Worm (Caenorhabditis elegans) whole organism, L1 larva: ENCODE results near the gene npp-25.

Source experiments
- C16A3.4 ChIP-seq: fragments of 150-350 bp; optimal IDR thresholded peaks from 2 replicates; lab custom pipeline; 2014; ENCODE audit warnings: missing biosample characterization, missing genetic modification characterization
- F16B12.6 ChIP-seq: fragments of 150-350 bp; optimal IDR thresholded peaks from 2 replicates; lab custom pipeline; 2014; ENCODE audit warnings: missing biosample characterization, missing genetic modification characterization
- Y116A8C.19 ChIP-seq: sonication (generic microtip); optimal IDR thresholded peaks from 2 replicates; lab custom pipeline; 2016; ENCODE audit warnings: missing compliant biosample characterization, missing genetic modification characterization, borderline replicate concordance
- alr-1 ChIP-seq: fragments of 200-800 bp; sonication (Bioruptor generic); optimal IDR thresholded peaks from 2 replicates; lab custom pipeline; 2018; ENCODE audit warnings: borderline replicate concordance, mild to moderate bottlenecking, missing genetic modification characterization, missing compliant biosample characterization
- aly-2 ChIP-seq: fragments of 150-350 bp; optimal IDR thresholded peaks from 2 replicates; lab custom pipeline; 2014; ENCODE audit warnings: missing biosample characterization, missing genetic modification characterization
- ama-1 ChIP-seq: fragments of 150-350 bp; optimal IDR thresholded peaks from 2 replicates; lab custom pipeline; 2014
- blmp-1 ChIP-seq: fragments of 150-350 bp; optimal IDR thresholded peaks from 2 replicates; lab custom pipeline; 2014; ENCODE audit warnings: missing biosample characterization, missing genetic modification characterization
- ceh-8 ChIP-seq: fragments of 200-800 bp; sonication (Bioruptor generic); optimal IDR thresholded peaks from 2 replicates; lab custom pipeline; 2018; ENCODE audit warnings: mild to moderate bottlenecking, missing genetic modification characterization, moderate library complexity, missing compliant biosample characterization
- ceh-88 ChIP-seq: fragments of 200-800 bp; sonication (Bioruptor generic); IDR thresholded peaks from 2 replicates; pipeline ENCODE4 v1.3.6; 2022; ENCODE audit warnings: missing genetic modification characterization, missing compliant biosample characterization
- dpl-1 ChIP-seq, 3 experiments: fragments of 150-350 bp in 2 of 3; sonication (generic microtip) in 1 of 3; optimal IDR thresholded peaks; 2 replicates each; lab custom pipeline; 2014 to 2017; ENCODE audit warnings: missing biosample characterization in 3 of 3, missing genetic modification characterization in 3 of 3, missing genetic modification reagents in 3 of 3
- dsc-1 ChIP-seq: sonication (generic microtip); optimal IDR thresholded peaks from 2 replicates; lab custom pipeline; 2016; ENCODE audit warnings: mild to moderate bottlenecking, missing genetic modification characterization, missing compliant biosample characterization
- efl-1 ChIP-seq, 4 experiments: fragments of 150-350 bp; optimal IDR thresholded peaks in 3 of 4; peaks in 1 of 4; 1 replicate in 1 of 4; 2 replicates in 3 of 4; lab custom pipeline; 2014; ENCODE audit warnings: missing biosample characterization in 2 of 4, missing genetic modification characterization in 2 of 4, missing genetic modification reagents in 2 of 4
- egl-13 ChIP-seq: sonication (generic microtip); optimal IDR thresholded peaks from 2 replicates; lab custom pipeline; 2016; ENCODE audit warnings: missing genotype, missing genetic modification reagents, missing genetic modification characterization, missing compliant biosample characterization
- ets-5 ChIP-seq: fragments of 200-800 bp; sonication (Bioruptor generic); IDR thresholded peaks from 2 replicates; pipeline ENCODE4 v1.3.6; 2022; ENCODE audit warnings: missing genetic modification characterization, missing compliant biosample characterization
- fkh-8 ChIP-seq: sonication (generic microtip); optimal IDR thresholded peaks from 2 replicates; lab custom pipeline; 2016; ENCODE audit warnings: mild to moderate bottlenecking, missing genetic modification characterization, missing compliant biosample characterization
- fos-1 ChIP-seq: fragments of 150-350 bp; optimal IDR thresholded peaks from 2 replicates; lab custom pipeline; 2014; ENCODE audit warnings: missing biosample characterization, missing genetic modification characterization
- grh-1 ChIP-seq: fragments of 200-800 bp; sonication (Bioruptor generic); IDR thresholded peaks from 2 replicates; pipeline ENCODE4 v1.3.6; 2022; ENCODE audit warnings: missing genetic modification reagents, missing genetic modification characterization, missing compliant biosample characterization
- hlh-17 ChIP-seq: fragments of 200-800 bp; sonication (Bioruptor generic); optimal IDR thresholded peaks from 2 replicates; lab custom pipeline; 2018; ENCODE audit warnings: missing genetic modification characterization, mild to moderate bottlenecking, missing compliant biosample characterization, moderate library complexity, borderline replicate concordance
- hpl-2 ChIP-seq: fragments of 150-350 bp; optimal IDR thresholded peaks from 2 replicates; lab custom pipeline; 2014; ENCODE audit warnings: missing biosample characterization, missing genetic modification reagents, missing genetic modification characterization
- jun-1 ChIP-seq: fragments of 150-350 bp; optimal IDR thresholded peaks from 2 replicates; lab custom pipeline; 2014; ENCODE audit warnings: missing biosample characterization, missing genetic modification reagents, missing genetic modification characterization
- lin-13 ChIP-seq: fragments of 150-350 bp; optimal IDR thresholded peaks from 2 replicates; lab custom pipeline; 2014; ENCODE audit warnings: missing biosample characterization, missing genetic modification reagents, missing genetic modification characterization
- lin-14 ChIP-seq: fragments of 200-800 bp; sonication (Bioruptor generic); optimal IDR thresholded peaks from 2 replicates; lab custom pipeline; 2018; ENCODE audit warnings: mild to moderate bottlenecking, missing genetic modification characterization, moderate library complexity, missing compliant biosample characterization
- lin-15B ChIP-seq: fragments of 150-350 bp; sonication (generic microtip); optimal IDR thresholded peaks from 3 replicates; lab custom pipeline; 2014; ENCODE audit warnings: missing biosample characterization, missing genetic modification characterization
- lin-35 ChIP-seq, 2 experiments: fragments of 150-350 bp; optimal IDR thresholded peaks; 2 replicates each; lab custom pipeline; 2014; ENCODE audit warnings: missing biosample characterization in 2 of 2, missing genetic modification characterization in 2 of 2, missing genetic modification reagents in 2 of 2
- lin-39 ChIP-seq: fragments of 150-350 bp; optimal IDR thresholded peaks from 2 replicates; lab custom pipeline; 2014; ENCODE audit warnings: missing biosample characterization, missing genetic modification reagents, missing genetic modification characterization
- lir-3 ChIP-seq: sonication (generic microtip); optimal IDR thresholded peaks from 2 replicates; lab custom pipeline; 2016; ENCODE audit warnings: mild to moderate bottlenecking, missing genetic modification characterization, moderate library complexity, missing compliant biosample characterization; ENCODE audit not compliant: poor library complexity
- lsy-2 ChIP-seq, 2 experiments: fragments of 150-350 bp; optimal IDR thresholded peaks; 2 replicates each; lab custom pipeline; 2014; ENCODE audit warnings: missing biosample characterization in 2 of 2, missing genetic modification characterization in 2 of 2
- mdl-1 ChIP-seq, 2 experiments: fragments of 150-350 bp; optimal IDR thresholded peaks; 2 replicates each; lab custom pipeline; 2014 to 2017; ENCODE audit warnings: missing biosample characterization in 2 of 2, missing genetic modification characterization in 2 of 2, inconsistent platforms in 1 of 2
- mef-2 ChIP-seq: fragments of 150-350 bp; optimal IDR thresholded peaks from 2 replicates; lab custom pipeline; 2014; ENCODE audit warnings: missing biosample characterization, missing genetic modification characterization
- mep-1 ChIP-seq: fragments of 150-350 bp; optimal IDR thresholded peaks from 2 replicates; lab custom pipeline; 2014; ENCODE audit warnings: missing biosample characterization, missing genetic modification characterization
- nhr-11 ChIP-seq: fragments of 150-350 bp; optimal IDR thresholded peaks from 2 replicates; lab custom pipeline; 2014; ENCODE audit warnings: missing biosample characterization, missing genetic modification characterization
- nhr-19 ChIP-seq: fragments of 200-800 bp; sonication (Bioruptor generic); conservative IDR thresholded peaks from 2 replicates; pipeline ENCODE4 v1.3.6; 2022; ENCODE audit warnings: missing genetic modification characterization, missing compliant biosample characterization
- nhr-20 ChIP-seq: sonication (generic microtip); optimal IDR thresholded peaks from 2 replicates; lab custom pipeline; 2016; ENCODE audit warnings: mild to moderate bottlenecking, missing genetic modification characterization, missing compliant biosample characterization
- nhr-237 ChIP-seq: fragments of 150-350 bp; optimal IDR thresholded peaks from 2 replicates; lab custom pipeline; 2014; ENCODE audit warnings: missing biosample characterization, missing genetic modification characterization
- nhr-71 ChIP-seq: sonication (generic microtip); optimal IDR thresholded peaks from 2 replicates; lab custom pipeline; 2016; ENCODE audit warnings: mild to moderate bottlenecking, missing genetic modification characterization, moderate library complexity, missing compliant biosample characterization
- nhr-76 ChIP-seq: sonication (generic microtip); optimal IDR thresholded peaks from 2 replicates; lab custom pipeline; 2017; ENCODE audit warnings: missing biosample characterization, missing genetic modification characterization
- nhr-84 ChIP-seq: sonication (generic microtip); optimal IDR thresholded peaks from 2 replicates; lab custom pipeline; 2017; ENCODE audit warnings: missing biosample characterization, missing genetic modification characterization
- pag-3 ChIP-seq: sonication (generic microtip); optimal IDR thresholded peaks from 2 replicates; lab custom pipeline; 2017; ENCODE audit warnings: missing genetic modification characterization, mild to moderate bottlenecking, missing compliant biosample characterization, antibody characterized with exemption, borderline replicate concordance; ENCODE audit not compliant: insufficient read depth
- pax-3 ChIP-seq: fragments of 200-800 bp; sonication (Bioruptor generic); optimal IDR thresholded peaks from 2 replicates; lab custom pipeline; 2018; ENCODE audit warnings: mild to moderate bottlenecking, missing genetic modification characterization, moderate library complexity, missing compliant biosample characterization
- pqm-1 ChIP-seq: sonication (generic microtip); optimal IDR thresholded peaks from 3 replicates; lab custom pipeline; 2017; ENCODE audit warnings: missing biosample characterization, missing genetic modification characterization
- skn-1 ChIP-seq: fragments of 150-350 bp; optimal IDR thresholded peaks from 2 replicates; lab custom pipeline; 2014; ENCODE audit warnings: missing biosample characterization, missing genetic modification characterization
- snpc-4 ChIP-seq: fragments of 150-350 bp; optimal IDR thresholded peaks from 2 replicates; lab custom pipeline; 2014; ENCODE audit warnings: missing biosample characterization, missing genetic modification characterization
- snu-23 ChIP-seq: sonication (generic microtip); optimal IDR thresholded peaks from 2 replicates; lab custom pipeline; 2016; ENCODE audit warnings: missing genetic modification characterization, missing compliant biosample characterization
- sptf-1 ChIP-seq: fragments of 150-350 bp; optimal IDR thresholded peaks from 2 replicates; lab custom pipeline; 2014; ENCODE audit warnings: missing biosample characterization, missing genetic modification characterization
- sup-37 ChIP-seq: fragments of 200-800 bp; sonication (Bioruptor generic); optimal IDR thresholded peaks from 2 replicates; lab custom pipeline; 2018; ENCODE audit warnings: mild to moderate bottlenecking, missing genetic modification characterization, missing compliant biosample characterization
- tbx-2 ChIP-seq: sonication (generic microtip); optimal IDR thresholded peaks from 2 replicates; lab custom pipeline; 2016; ENCODE audit warnings: missing genetic modification characterization, missing compliant biosample characterization
- tlp-1 ChIP-seq: fragments of 150-350 bp; optimal IDR thresholded peaks from 2 replicates; lab custom pipeline; 2014; ENCODE audit warnings: missing biosample characterization, missing genetic modification characterization
- unc-130 ChIP-seq: fragments of 150-350 bp; optimal IDR thresholded peaks from 2 replicates; lab custom pipeline; 2017; ENCODE audit warnings: missing biosample characterization, missing genetic modification characterization, inconsistent platforms
- unc-30 ChIP-seq: sonication (generic microtip); optimal IDR thresholded peaks from 2 replicates; lab custom pipeline; 2017; ENCODE audit warnings: missing biosample characterization, missing genetic modification characterization
- unc-62 ChIP-seq: fragments of 150-350 bp; optimal IDR thresholded peaks from 2 replicates; lab custom pipeline; 2014; ENCODE audit warnings: missing biosample characterization, missing genetic modification reagents, missing genetic modification characterization
- unc-86 ChIP-seq: sonication (generic microtip); optimal IDR thresholded peaks from 2 replicates; lab custom pipeline; 2016; ENCODE audit warnings: missing genetic modification characterization, missing compliant biosample characterization
- xbp-1 ChIP-seq: sonication (generic microtip); optimal IDR thresholded peaks from 2 replicates; lab custom pipeline; 2016; ENCODE audit warnings: missing genetic modification characterization, missing compliant biosample characterization
- ztf-11 ChIP-seq, 2 experiments: sonication (generic microtip); optimal IDR thresholded peaks; 2 replicates each; lab custom pipeline; 2016 to 2017; ENCODE audit warnings: missing genetic modification characterization in 2 of 2, missing biosample characterization in 1 of 2, missing compliant biosample characterization in 1 of 2

Gene npp-25

ce11 chrIII:12919882-12920281, 5.9 kb downstream of the npp-25 start (continued):
- TF ChIP-seq mef-2 (tag; lab: Kevin White, UChicago) (no peak), ets-5 (no peak), alr-1 (tag; lab: Kevin White, UChicago) (no peak), nhr-71 (tag; lab: Kevin White, UChicago) (peak; percentile 10), lsy-2 (tag; optimal IDR thresholded peaks at IDR 0.05; lab: Kevin White, UChicago) (peak in 1 of 2 experiments; percentile 45), lin-35 (GFP tag; optimal IDR thresholded peaks at IDR 0.05; lab: Kevin White, UChicago) (peak in 1 of 2 experiments; percentile 41), fkh-8 (tag; lab: Kevin White, UChicago) (no peak), sptf-1 (tag; lab: Kevin White, UChicago) (no peak), ama-1 (lab: Kevin White, UChicago) (no peak), aly-2 (tag; lab: Kevin White, UChicago) (no peak), lin-39 (tag; lab: Kevin White, UChicago) (no peak), Y116A8C.19 (tag; lab: Kevin White, UChicago) (no peak), snpc-4 (tag; lab: Kevin White, UChicago) (no peak), pqm-1 (tag; lab: Kevin White, UChicago) (no peak), grh-1 (GFP tag; lab: Robert Waterston, UW) (no peak), fos-1 (tag; lab: Kevin White, UChicago) (peak; percentile 28), ztf-11 (tag; optimal IDR thresholded peaks at IDR 0.05; lab: Kevin White, UChicago) (no peak), pax-3 (tag; lab: Kevin White, UChicago) (no peak), tbx-2 (tag; lab: Kevin White, UChicago) (peak; percentile 8), unc-86 (tag; lab: Kevin White, UChicago) (no peak), lir-3 (tag; lab: Kevin White, UChicago) (no peak), lin-13 (GFP tag; lab: Kevin White, UChicago) (no peak), blmp-1 (tag; lab: Kevin White, UChicago) (no peak), nhr-11 (no peak), jun-1 (tag; lab: Kevin White, UChicago) (peak; percentile 70), unc-130 (tag; lab: Kevin White, UChicago) (no peak), unc-30 (tag; lab: Kevin White, UChicago) (no peak), pag-3 (tag; lab: Kevin White, UChicago) (no peak), F16B12.6 (tag; lab: Kevin White, UChicago) (no peak), nhr-19 (GFP tag; lab: Robert Waterston, UW) (no peak), efl-1 (optimal IDR thresholded peaks at IDR 0.05; lab: Kevin White, UChicago) (peak; percentile 17 to 26), efl-1 (GFP tag; optimal IDR thresholded peaks at IDR 0.05 in 1 of 2; lab: Kevin White, UChicago) (peak in 1 of 2 experiments; percentile 53), skn-1 (tag; lab: Kevin White, UChicago) (peak; percentile 37), lin-15B (no peak), tlp-1 (tag; lab: Kevin White, UChicago) (no peak), hpl-2 (GFP tag; lab: Kevin White, UChicago) (no peak), mdl-1 (tag; optimal IDR thresholded peaks at IDR 0.05; lab: Kevin White, UChicago) (no peak), lin-14 (peak; percentile 53), snu-23 (GFP tag; lab: Kevin White, UChicago) (no peak), egl-13 (tag; lab: Kevin White, UChicago) (no peak), xbp-1 (tag; lab: Kevin White, UChicago) (no peak), ceh-88 (GFP tag; lab: Robert Waterston, UW) (no peak), unc-62 (GFP tag; lab: Kevin White, UChicago) (no peak), sup-37 (GFP tag; lab: Kevin White, UChicago) (no peak), nhr-237 (no peak), mep-1 (tag; lab: Kevin White, UChicago) (no peak), hlh-17 (no peak), nhr-76 (tag; lab: Kevin White, UChicago) (no peak), ceh-8 (GFP tag; lab: Kevin White, UChicago) (no peak), nhr-84 (no peak), dsc-1 (tag; lab: Kevin White, UChicago) (no peak), nhr-20 (no peak), C16A3.4 (no peak), dpl-1 (GFP tag; optimal IDR thresholded peaks at IDR 0.05; lab: Kevin White, UChicago) (no peak)
